Worm (Caenorhabditis elegans) whole organism, early embryonic: Measurements from ENCODE around the gene inx-18.

Experiments
- ama-1 ChIP-seq: fragments of 150-350 bp; optimal IDR thresholded peaks from 2 replicates; lab custom pipeline; 2014
- tbx-11 ChIP-seq: fragments of 200-800 bp; sonication (Bioruptor generic); IDR thresholded peaks from 2 replicates; pipeline ENCODE4 v1.3.6; 2022; ENCODE audit warnings: missing genetic modification characterization, missing compliant biosample characterization
- tbx-37 ChIP-seq: fragments of 200-800 bp; sonication (Bioruptor generic); conservative IDR thresholded peaks from 2 replicates; pipeline ENCODE4 v1.3.6; 2022; ENCODE audit warnings: missing genetic modification reagents, missing genetic modification characterization, missing compliant biosample characterization

DNA sequence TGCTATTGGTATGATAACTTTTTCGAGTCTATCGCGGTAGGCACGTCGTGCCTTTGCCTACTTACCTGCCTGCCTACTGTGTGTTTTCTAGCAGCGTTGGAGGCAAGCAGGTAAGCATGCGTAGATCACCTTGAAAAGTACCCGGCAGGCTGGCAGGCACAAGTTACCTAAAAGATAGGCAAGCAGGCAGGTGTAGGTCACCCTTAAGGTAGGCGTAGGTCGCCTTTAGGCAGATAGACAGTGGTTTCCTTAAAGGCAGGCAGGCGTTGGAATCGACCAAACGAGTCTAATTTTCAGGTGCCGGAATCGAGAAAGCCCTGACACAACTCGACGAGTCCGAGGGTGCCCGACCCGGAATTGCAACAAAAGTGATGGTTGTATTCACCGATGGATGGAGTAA lies 13.6 kb downstream of the inx-18 start:
- no peak for TF ChIP-seq ama-1 (lab: Kevin White, UChicago)
- no peak for TF ChIP-seq tbx-37 (GFP tag; lab: Robert Waterston, UW)
- TF ChIP-seq tbx-11 (GFP tag; lab: Robert Waterston, UW), result no peak
